Fruit fly (Drosophila melanogaster) S2 (cell line): ENCODE measurements around the gene Pp1-87B.

Experiments
- CG8478 ChIP-seq: fragments of >200 bp; optimal IDR thresholded peaks from 2 replicates; lab custom pipeline; 2018
- CTCF ChIP-seq, 2 experiments: fragments of >200 bp; optimal IDR thresholded peaks; 2 replicates each; lab custom pipeline; 2018

Pp1-87B gene

dm6 chr3R:12383036-12383435 is 42.7 kb downstream of the Pp1-87B start, which contains the start of gene GstD11:
Gene GstD11 (plus strand): TSS chr3R:12383336.
- TF ChIP-seq CTCF (optimal IDR thresholded peaks at IDR 0.05; lab: Kevin White, UChicago) = no peak
- no peak for TF ChIP-seq CG8478 (lab: Kevin White, UChicago)

DNA sequence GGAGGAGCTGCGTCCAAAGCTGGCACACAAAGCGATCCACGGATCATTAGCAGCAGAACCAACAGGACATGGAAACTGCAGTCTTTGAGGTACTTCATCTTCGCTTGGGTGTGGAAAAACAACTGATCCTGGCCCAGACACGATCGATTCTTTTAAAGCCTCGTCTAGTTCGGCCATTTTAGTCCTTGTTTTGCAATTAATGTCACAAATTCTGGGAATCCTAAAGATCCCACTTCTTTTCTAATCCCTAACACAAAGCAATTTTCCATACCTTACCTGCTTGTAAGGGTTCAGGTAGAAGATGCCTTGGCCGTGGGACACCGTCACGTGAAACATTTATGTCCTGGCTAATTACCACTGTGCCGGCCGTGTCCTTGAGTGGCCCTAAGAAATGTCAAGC is 43.2 kb downstream of the Pp1-87B start, which contains the start of gene CG10035:
Gene CG10035, minus strand, starts transcription at position 129 of the 400 bp plus-strand sequence.
- TF ChIP-seq CTCF (optimal IDR thresholded peaks at IDR 0.05; lab: Kevin White, UChicago) (no peak), CG8478 (lab: Kevin White, UChicago) (no peak)

DNA sequence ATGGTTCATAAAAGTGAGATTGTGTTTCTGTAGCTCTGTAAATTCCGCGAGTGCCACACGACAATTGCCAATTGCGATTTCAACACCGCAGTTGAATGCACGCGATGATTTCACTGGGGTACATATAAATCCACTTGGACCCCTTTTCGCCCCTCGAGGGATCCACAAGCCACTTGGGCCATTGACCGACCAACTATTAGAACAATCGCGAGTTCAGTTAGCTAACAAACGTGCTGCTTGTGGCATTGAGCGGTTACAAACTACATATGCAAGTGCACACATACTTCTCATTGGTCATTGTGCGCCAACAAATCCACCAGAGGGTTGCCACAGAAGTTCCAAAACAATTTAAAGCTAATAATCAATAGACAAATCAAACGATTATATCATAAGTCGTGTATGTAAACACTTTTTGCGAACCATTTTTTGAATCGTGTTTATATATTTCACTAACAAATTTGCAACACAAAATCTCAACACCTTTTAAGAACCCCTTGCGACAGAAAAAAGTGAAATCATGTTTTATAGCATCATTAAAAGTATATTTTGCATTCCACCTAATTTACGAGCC is 44.5 kb downstream of the Pp1-87B start:
- TF ChIP-seq CG8478 (lab: Kevin White, UChicago) = no peak

dm6 chr3R:12379708-12380107 is 46.0 kb downstream of the Pp1-87B start, which contains the start of gene GstD8:
Gene GstD8 (plus strand): TSS chr3R:12380008.
- TF ChIP-seq CG8478 (lab: Kevin White, UChicago) = no peak
- no peak for TF ChIP-seq CTCF (optimal IDR thresholded peaks at IDR 0.05; lab: Kevin White, UChicago)

DNA sequence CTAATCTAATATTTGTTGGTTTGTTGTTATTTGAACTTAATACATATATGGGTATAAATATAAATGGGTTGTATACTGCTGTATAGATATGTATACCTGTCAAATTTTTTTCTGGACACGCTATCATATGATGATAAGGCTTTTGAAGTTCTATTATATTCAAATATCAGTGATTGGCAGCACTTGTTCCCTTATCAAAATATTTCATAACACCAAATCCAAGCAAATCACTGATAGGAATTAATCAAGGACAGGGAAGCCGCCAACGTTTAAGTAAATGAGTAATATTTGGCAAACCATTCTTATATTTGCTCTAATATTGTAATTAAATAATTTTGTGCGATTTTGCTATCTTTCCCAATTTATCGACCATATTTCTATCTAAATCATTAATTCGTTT is 46.5 kb downstream of the Pp1-87B start:
- TF ChIP-seq CG8478 (lab: Kevin White, UChicago) = no peak
- no peak for TF ChIP-seq CTCF (optimal IDR thresholded peaks at IDR 0.05; lab: Kevin White, UChicago)

- TF ChIP-seq CTCF (optimal IDR thresholded peaks at IDR 0.05; lab: Kevin White, UChicago) (no peak), CG8478 (lab: Kevin White, UChicago) (no peak)
Measured at dm6 chr3R:12378200-12378599, 47.5 kb downstream of the Pp1-87B start, which contains the start of gene GstD7. Gene GstD7 (plus strand): TSS chr3R:12378500.

DNA sequence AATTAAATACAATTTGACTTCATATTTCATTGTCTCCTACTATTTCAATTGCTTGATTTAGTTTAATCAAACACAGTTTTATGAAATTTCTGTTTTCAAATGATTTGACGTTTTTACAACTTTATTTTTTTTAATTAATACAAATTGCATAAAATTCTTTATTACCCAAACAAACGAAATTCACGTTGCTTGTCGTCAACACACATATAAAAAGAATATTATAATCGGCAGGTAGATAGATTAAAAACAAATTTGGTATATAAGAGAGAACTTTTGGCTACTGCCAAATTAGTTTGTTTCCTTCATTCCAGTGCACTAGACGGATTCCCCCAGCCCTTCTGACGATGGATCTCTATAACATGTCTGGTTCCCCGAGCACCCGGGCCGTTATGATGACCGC is 48.9 kb downstream of the Pp1-87B start, which contains the start of gene GstD6:
Gene GstD6, plus strand, starts transcription at position 301 of the 400 bp plus-strand sequence.
- TF ChIP-seq CTCF (optimal IDR thresholded peaks at IDR 0.05; lab: Kevin White, UChicago) = no peak
- TF ChIP-seq CG8478 (lab: Kevin White, UChicago) = no peak

- TF ChIP-seq CG8478 (lab: Kevin White, UChicago) = no peak
- no peak for TF ChIP-seq CTCF (optimal IDR thresholded peaks at IDR 0.05; lab: Kevin White, UChicago)
Measured at dm6 chr3R:12375258-12375783, 50.4 kb downstream of the Pp1-87B start, which contains the start of gene GstD5. Gene GstD5 (plus strand): TSS chr3R:12375733.

DNA sequence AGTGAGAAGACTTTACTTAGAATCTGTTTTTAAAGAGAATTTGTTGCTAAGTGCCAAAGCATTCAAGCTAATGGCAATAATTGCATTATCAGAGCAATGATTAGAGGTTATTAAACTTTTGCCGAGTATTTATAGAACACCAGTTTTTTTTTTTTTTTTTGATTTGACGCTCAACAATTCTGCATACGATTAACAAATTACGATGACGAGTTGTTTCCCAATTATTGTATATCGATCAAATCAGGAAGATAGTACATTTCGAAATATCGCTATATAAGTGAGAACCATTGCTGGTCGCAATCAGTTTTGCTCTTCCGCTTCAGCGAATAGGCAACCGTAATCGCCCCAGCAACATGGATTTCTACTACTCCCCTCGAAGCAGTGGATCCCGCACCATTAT is 51.9 kb downstream of the Pp1-87B start, which contains the start of gene GstD4:
Gene GstD4, plus strand, starts transcription at position 301 of the 400 bp plus-strand sequence.
- no peak for TF ChIP-seq CG8478 (lab: Kevin White, UChicago)
- no peak for TF ChIP-seq CTCF (optimal IDR thresholded peaks at IDR 0.05; lab: Kevin White, UChicago)
